Fruit fly (Drosophila melanogaster) whole organism, embryonic: ENCODE data around the gene CG4820.
A peak's percentile ranks its signal among the peaks of the same experiment; 100 is the strongest.

Source experiments
- Antp ChIP-seq: fragments of 200-800 bp; sonication (Bioruptor generic); optimal IDR thresholded peaks from 3 replicates; lab custom pipeline; 2016; ENCODE audit warnings: missing biosample characterization, missing genetic modification characterization
- CG10462 ChIP-seq: fragments of 200-800 bp; sonication (Bioruptor generic); optimal IDR thresholded peaks from 2 replicates; lab custom pipeline; 2016; ENCODE audit warnings: missing biosample characterization, missing genetic modification characterization
- CG11093 ChIP-seq: fragments of 200-800 bp; sonication (Bioruptor generic); IDR thresholded peaks from 3 replicates; pipeline ENCODE4 v1.3.6; 2022; ENCODE audit warnings: missing biosample characterization, missing genetic modification characterization
- CG13424 ChIP-seq: fragments of 200-800 bp; sonication (Bioruptor generic); optimal IDR thresholded peaks from 2 replicates; lab custom pipeline; 2019; ENCODE audit warnings: missing biosample characterization, mild to moderate bottlenecking, missing genetic modification characterization, moderate library complexity
- CG16863 ChIP-seq: fragments of 200-800 bp; sonication (Bioruptor generic); optimal IDR thresholded peaks from 3 replicates; lab custom pipeline; 2016; ENCODE audit warnings: missing biosample characterization, missing genetic modification characterization
- CG17186 ChIP-seq: fragments of 200-800 bp; sonication (Bioruptor generic); optimal IDR thresholded peaks from 3 replicates; lab custom pipeline; 2017; ENCODE audit warnings: missing biosample characterization, missing genetic modification reagents, missing genetic modification characterization
- CG17802 ChIP-seq: fragments of 200-800 bp; sonication (Bioruptor generic); optimal IDR thresholded peaks from 2 replicates; lab custom pipeline; 2018; ENCODE audit warnings: missing biosample characterization, mild to moderate bottlenecking, missing genetic modification characterization, moderate library complexity
- CG18599 ChIP-seq: fragments of 200-800 bp; sonication (Bioruptor generic); optimal IDR thresholded peaks from 3 replicates; lab custom pipeline; 2017; ENCODE audit warnings: missing biosample characterization, missing genetic modification characterization, mild to moderate bottlenecking, moderate library complexity, missing genetic modification reagents
- CG18764 ChIP-seq: fragments of 200-800 bp; sonication (Bioruptor generic); optimal IDR thresholded peaks from 3 replicates; lab custom pipeline; 2016; ENCODE audit warnings: missing biosample characterization, missing genetic modification characterization
- CG3065 ChIP-seq: fragments of 200-800 bp; sonication (Bioruptor generic); optimal IDR thresholded peaks from 2 replicates; lab custom pipeline; 2016; ENCODE audit warnings: missing biosample characterization, missing genetic modification characterization
- CG31441 ChIP-seq: fragments of 200-800 bp; sonication (Bioruptor generic); IDR thresholded peaks from 2 replicates; pipeline ENCODE4 v1.3.6; 2022; ENCODE audit warnings: missing biosample characterization, missing genetic modification characterization
- CG33557 ChIP-seq: fragments of 200-800 bp; sonication (Bioruptor generic); optimal IDR thresholded peaks from 2 replicates; lab custom pipeline; 2019; ENCODE audit warnings: missing biosample characterization, mild to moderate bottlenecking, missing genetic modification characterization, moderate library complexity
- CG3847 ChIP-seq: fragments of 200-800 bp; sonication (Bioruptor generic); IDR thresholded peaks from 2 replicates; pipeline ENCODE4 v1.3.6; 2022; ENCODE audit warnings: missing biosample characterization, missing genetic modification characterization
- CG4854 ChIP-seq: fragments of 200-800 bp; sonication (Bioruptor generic); optimal IDR thresholded peaks from 2 replicates; lab custom pipeline; 2016; ENCODE audit warnings: missing biosample characterization, missing genetic modification characterization, inconsistent platforms
- CG5245 ChIP-seq: fragments of 200-800 bp; sonication (Bioruptor generic); optimal IDR thresholded peaks from 3 replicates; lab custom pipeline; 2016; ENCODE audit warnings: missing biosample characterization, missing genetic modification characterization
- CG6254 ChIP-seq: fragments of 200-800 bp; sonication (Bioruptor generic); optimal IDR thresholded peaks from 3 replicates; lab custom pipeline; 2017; ENCODE audit warnings: mild to moderate bottlenecking, missing biosample characterization, missing genetic modification reagents, missing genetic modification characterization
- CG8924 ChIP-seq: fragments of 200-800 bp; optimal IDR thresholded peaks from 3 replicates; lab custom pipeline; 2019; ENCODE audit warnings: missing biosample characterization, mild to moderate bottlenecking, missing genetic modification characterization, moderate library complexity
- CG8944 ChIP-seq: fragments of 200-800 bp; sonication (Bioruptor generic); optimal IDR thresholded peaks from 3 replicates; lab custom pipeline; 2016; ENCODE audit warnings: missing biosample characterization, missing genetic modification characterization
- Chrac-16 ChIP-seq: fragments of 200-800 bp; sonication (Bioruptor generic); optimal IDR thresholded peaks from 3 replicates; lab custom pipeline; 2016; ENCODE audit warnings: missing biosample characterization, missing genetic modification characterization
- Doc3 ChIP-seq: fragments of 200-800 bp; sonication (Bioruptor generic); IDR thresholded peaks from 3 replicates; pipeline ENCODE4 v1.3.6; 2022; ENCODE audit warnings: missing biosample characterization, missing genetic modification characterization; ENCODE audit not compliant: partially characterized antibody
- Dp ChIP-seq: fragments of 200-800 bp; sonication (Bioruptor generic); optimal IDR thresholded peaks from 2 replicates; lab custom pipeline; 2018; ENCODE audit warnings: missing biosample characterization, mild to moderate bottlenecking, missing genetic modification characterization, moderate library complexity
- ERR ChIP-seq: fragments of 200-800 bp; sonication (Bioruptor generic); optimal IDR thresholded peaks from 2 replicates; lab custom pipeline; 2016; ENCODE audit warnings: missing biosample characterization, missing genetic modification characterization
- Ets65A ChIP-seq: fragments of 200-800 bp; sonication (Bioruptor generic); peaks from one replicate; lab custom pipeline; 2016; ENCODE audit warnings: missing biosample characterization, missing genetic modification characterization
- H2.0 ChIP-seq: fragments of 200-800 bp; sonication (Bioruptor generic); IDR thresholded peaks from 2 replicates; pipeline ENCODE4 v1.3.6; 2022; ENCODE audit warnings: missing biosample characterization, missing genetic modification characterization
- Med ChIP-seq: fragments of 200-800 bp; sonication (Bioruptor generic); peaks from one replicate; lab custom pipeline; 2016; ENCODE audit warnings: missing biosample characterization, missing genetic modification characterization, mild to moderate bottlenecking, inconsistent platforms, moderate library complexity
- Myb ChIP-seq: fragments of 200-800 bp; sonication (Bioruptor generic); optimal IDR thresholded peaks from 2 replicates; lab custom pipeline; 2016; ENCODE audit warnings: missing biosample characterization, missing genetic modification characterization
- Sox100B ChIP-seq: fragments of 200-800 bp; sonication (Bioruptor generic); optimal IDR thresholded peaks from 3 replicates; lab custom pipeline; 2018; ENCODE audit warnings: missing biosample characterization, mild to moderate bottlenecking, missing genetic modification characterization
- cad ChIP-seq: fragments of >200 bp; optimal IDR thresholded peaks from 2 replicates; lab custom pipeline; 2017; ENCODE audit warnings: missing biosample characterization, missing genetic modification characterization
- cas ChIP-seq: fragments of 200-800 bp; sonication (Bioruptor generic); IDR thresholded peaks from 2 replicates; pipeline ENCODE4 v1.3.6; 2022; ENCODE audit warnings: missing biosample characterization, missing genetic modification characterization
- dmrt11E ChIP-seq: fragments of 200-800 bp; sonication (Bioruptor generic); optimal IDR thresholded peaks from 3 replicates; lab custom pipeline; 2018; ENCODE audit warnings: missing biosample characterization, mild to moderate bottlenecking, missing genetic modification characterization, moderate library complexity
- dysf ChIP-seq: fragments of 200-800 bp; sonication (Bioruptor generic); IDR thresholded peaks from 3 replicates; pipeline ENCODE4 v1.3.6; 2022; ENCODE audit warnings: missing biosample characterization, missing genetic modification characterization
- fd3F ChIP-seq: fragments of 200-800 bp; sonication (Bioruptor generic); optimal IDR thresholded peaks from 2 replicates; lab custom pipeline; 2018; ENCODE audit warnings: missing biosample characterization, mild to moderate bottlenecking, missing genetic modification characterization, moderate library complexity
- fd64A ChIP-seq: fragments of 200-800 bp; sonication (Bioruptor generic); optimal IDR thresholded peaks from 3 replicates; lab custom pipeline; 2018; ENCODE audit warnings: missing biosample characterization, mild to moderate bottlenecking, missing genetic modification characterization
- gem ChIP-seq: fragments of 200-800 bp; sonication (Bioruptor generic); optimal IDR thresholded peaks from 2 replicates; lab custom pipeline; 2019; ENCODE audit warnings: missing biosample characterization, mild to moderate bottlenecking, missing genetic modification characterization, moderate library complexity
- grn ChIP-seq: fragments of 200-800 bp; sonication (Bioruptor generic); optimal IDR thresholded peaks from 3 replicates; lab custom pipeline; 2017; ENCODE audit warnings: missing biosample characterization, missing genetic modification characterization
- hth ChIP-seq: fragments of >200 bp; optimal IDR thresholded peaks from 2 replicates; lab custom pipeline; 2017; ENCODE audit warnings: inconsistent platforms
- kay ChIP-seq: fragments of 200-800 bp; sonication (Bioruptor generic); optimal IDR thresholded peaks from 2 replicates; lab custom pipeline; 2016; ENCODE audit warnings: missing biosample characterization, missing genetic modification characterization
- lab ChIP-seq: fragments of 200-800 bp; sonication (Bioruptor generic); optimal IDR thresholded peaks from 3 replicates; lab custom pipeline; 2017; ENCODE audit warnings: missing biosample characterization, missing genetic modification characterization, mild to moderate bottlenecking, moderate library complexity, missing genetic modification reagents
- mld ChIP-seq: fragments of 200-800 bp; sonication (Bioruptor generic); IDR thresholded peaks from 3 replicates; pipeline ENCODE4 v1.3.6; 2022; ENCODE audit warnings: missing biosample characterization, missing genetic modification characterization; ENCODE audit not compliant: partially characterized antibody
- phol ChIP-seq: fragments of 200-800 bp; sonication (Bioruptor generic); optimal IDR thresholded peaks from 3 replicates; lab custom pipeline; 2018; ENCODE audit warnings: missing biosample characterization, mild to moderate bottlenecking, missing genetic modification characterization, moderate library complexity
- prd ChIP-seq, 3 experiments: fragments of >200 bp in 2 of 3; fragments of 200-800 bp in 1 of 3; sonication (Bioruptor generic) in 1 of 3; optimal IDR thresholded peaks in 2 of 3; IDR thresholded peaks in 1 of 3; 2 replicates in 2 of 3; 3 replicates in 1 of 3; pipeline versions ENCODE4 v1.3.6 to Lab custom; 2017 to 2022; ENCODE audit warnings: missing biosample characterization in 1 of 3, missing genetic modification characterization in 1 of 3
- psq ChIP-seq: fragments of 200-800 bp; sonication (Bioruptor generic); optimal IDR thresholded peaks from 2 replicates; lab custom pipeline; 2017; ENCODE audit warnings: missing biosample characterization, missing genetic modification characterization
- ranshi ChIP-seq: fragments of 200-800 bp; sonication (Bioruptor generic); IDR thresholded peaks from 2 replicates; pipeline ENCODE4 v1.3.6; 2022; ENCODE audit warnings: missing biosample characterization, missing genetic modification characterization
- salm ChIP-seq: fragments of 200-800 bp; sonication (Bioruptor generic); optimal IDR thresholded peaks from 2 replicates; lab custom pipeline; 2018; ENCODE audit warnings: missing biosample characterization, mild to moderate bottlenecking, missing genetic modification characterization
- sens ChIP-seq: fragments of 200-800 bp; sonication (Bioruptor generic); peaks from one replicate; lab custom pipeline; 2016; ENCODE audit warnings: missing biosample characterization, missing genetic modification characterization
- stc ChIP-seq: fragments of 200-800 bp; sonication (Bioruptor generic); IDR thresholded peaks from 2 replicates; pipeline ENCODE4 v1.3.6; 2022; ENCODE audit warnings: missing biosample characterization, missing genetic modification characterization
- sug ChIP-seq: fragments of 200-800 bp; optimal IDR thresholded peaks from 2 replicates; lab custom pipeline; 2019; ENCODE audit warnings: missing biosample characterization, mild to moderate bottlenecking, missing genetic modification characterization, moderate library complexity
- unc-4 ChIP-seq: fragments of 200-800 bp; sonication (Bioruptor generic); IDR thresholded peaks from 2 replicates; pipeline ENCODE4 v1.3.6; 2022; ENCODE audit warnings: missing biosample characterization, missing genetic modification characterization; ENCODE audit not compliant: partially characterized antibody
- vfl ChIP-seq: fragments of 200-800 bp; sonication (Bioruptor generic); optimal IDR thresholded peaks from 2 replicates; lab custom pipeline; 2016; ENCODE audit warnings: missing biosample characterization, missing genetic modification characterization
- vnd ChIP-seq: fragments of 200-800 bp; sonication (Bioruptor generic); IDR thresholded peaks from 3 replicates; pipeline ENCODE4 v1.3.6; 2022; ENCODE audit warnings: missing biosample characterization, missing genetic modification characterization; ENCODE audit not compliant: partially characterized antibody

CG4820 gene

dm6 chr3R:11209801-11210402 is 6.4 kb upstream of the CG4820 start, which contains the start of the genes SdhC and Tctp (continued):
- TF ChIP-seq CG8924 (tag; lab: Kevin White, UChicago) = peak; percentile 46
- TF ChIP-seq CG18599 (GFP tag; lab: Kevin White, UChicago) = peak; percentile 52
- TF ChIP-seq vnd (GFP tag; lab: Robert Waterston, UW) = no peak
- peak; percentile 27 for TF ChIP-seq Chrac-16 (GFP tag; lab: Kevin White, UChicago)
- TF ChIP-seq psq (GFP tag; lab: Kevin White, UChicago) = no peak
- peak; percentile 61 for TF ChIP-seq Sox100B
- TF ChIP-seq cad (GFP tag; lab: Kevin White, UChicago) = no peak
- TF ChIP-seq dmrt11E = peak; percentile 47
- peak; percentile 30 for TF ChIP-seq Dp (GFP tag; lab: Kevin White, UChicago)
- TF ChIP-seq hth (lab: Kevin White, UChicago) = no peak
- TF ChIP-seq cas (GFP tag; lab: Robert Waterston, UW) = no peak
- peak; percentile 6 for TF ChIP-seq CG17802 (tag; lab: Kevin White, UChicago)
- 0 out of 2 replicates have a peak, but pooled peaks have one; percentile 23 for TF ChIP-seq ranshi (GFP tag; lab: Robert Waterston, UW)
- TF ChIP-seq CG31441 = peak; percentile 59; the same call in 1 of the 2 replicates
- TF ChIP-seq vfl (GFP tag; lab: Kevin White, UChicago) = no peak
- TF ChIP-seq stc (GFP tag; lab: Robert Waterston, UW) = no peak
- TF ChIP-seq fd64A = no peak
- TF ChIP-seq CG13424 = peak; percentile 60
- TF ChIP-seq CG17186 (GFP tag; lab: Kevin White, UChicago) = peak; percentile 40
- TF ChIP-seq mld (GFP tag; lab: Robert Waterston, UW) = no peak
- peak; percentile 22 for TF ChIP-seq Antp (GFP tag; lab: Kevin White, UChicago)
- TF ChIP-seq fd3F (GFP tag; lab: Kevin White, UChicago) = no peak
- peak; percentile 18 for TF ChIP-seq CG3065
- peak; percentile 62 for TF ChIP-seq gem (tag; lab: Kevin White, UChicago)
- no peak for TF ChIP-seq prd (optimal IDR thresholded peaks at IDR 0.05; lab: Kevin White, UChicago)
- TF ChIP-seq prd (GFP tag; IDR thresholded peaks at IDR 0.05; lab: Robert Waterston, UW) = no peak
- no peak for TF ChIP-seq CG6254 (GFP tag; lab: Kevin White, UChicago)
- TF ChIP-seq CG16863 = peak; percentile 49
- TF ChIP-seq lab (GFP tag; lab: Kevin White, UChicago) = peak; percentile 41
- TF ChIP-seq salm = no peak
- TF ChIP-seq CG5245 = no peak
- TF ChIP-seq Med = peak; percentile 89
- TF ChIP-seq Ets65A (GFP tag; lab: Kevin White, UChicago) = peak; percentile 88
- peak; percentile 2 for TF ChIP-seq CG18764
- TF ChIP-seq sens (GFP tag; lab: Kevin White, UChicago) = peak; percentile 90
- TF ChIP-seq CG4854 = no peak
- TF ChIP-seq unc-4 (GFP tag; lab: Robert Waterston, UW) = 0 out of 2 replicates have a peak, but pooled peaks have one; percentile 51
- no peak for TF ChIP-seq Myb (GFP tag; lab: Kevin White, UChicago)
- TF ChIP-seq CG8944 (GFP tag; lab: Kevin White, UChicago) = no peak
- TF ChIP-seq Doc3 (GFP tag; lab: Robert Waterston, UW) = peak; percentile 57; the same call in 2 of the 3 replicates
- no peak for TF ChIP-seq ERR (GFP tag; lab: Kevin White, UChicago)
- TF ChIP-seq dysf (GFP tag; lab: Robert Waterston, UW) = no peak
- TF ChIP-seq sug = peak; percentile 54
- TF ChIP-seq kay = no peak
- no peak for TF ChIP-seq CG11093 (GFP tag; lab: Robert Waterston, UW)
- no peak for TF ChIP-seq grn (GFP tag; lab: Kevin White, UChicago)
- TF ChIP-seq CG10462 (GFP tag; lab: Kevin White, UChicago) = peak; percentile 39
- TF ChIP-seq CG33557 = no peak
- no peak for TF ChIP-seq H2.0 (GFP tag; lab: Robert Waterston, UW)
- peak; percentile 28; the same call in 1 of the 2 replicates for TF ChIP-seq CG3847 (GFP tag; lab: Robert Waterston, UW)
- peak; percentile 97 for TF ChIP-seq phol (tag; lab: Kevin White, UChicago)
